Worm (Caenorhabditis elegans): ENCODE data around the gene ZK666.14.
"Not testable (repeated sequence)": the region's sequence is repeated elsewhere in the genome, so short reads cannot be mapped to it uniquely, and the experiment has no call there.

Gene ZK666.14

DNA sequence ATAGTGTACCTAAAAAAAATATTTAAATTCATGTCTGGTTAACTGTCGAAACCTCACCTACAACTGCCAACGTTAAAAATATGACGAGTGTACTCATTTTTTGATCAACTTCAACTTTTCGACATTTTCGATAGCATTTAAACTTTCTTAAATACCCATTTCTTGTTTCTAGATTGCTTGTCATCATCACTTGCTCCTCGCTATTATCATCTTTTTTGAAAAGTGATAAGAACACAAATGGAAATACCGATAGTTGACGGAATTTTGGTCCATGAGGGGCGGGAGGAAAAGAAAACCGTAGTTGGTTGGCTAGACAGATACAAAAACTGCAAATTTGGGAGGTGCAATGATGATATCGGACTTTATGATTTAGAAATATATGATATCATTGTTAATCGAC lies 24.4 kb upstream of the ZK666.14 start, which contains the start of gene clec-143:
Gene clec-143, minus strand, starts transcription at position 139 of the 400 bp plus-strand sequence.
- no peak for TF ChIP-seq dao-5 (tag; optimal IDR thresholded peaks at IDR 0.05)
- TF ChIP-seq W03F9.2 (tag; optimal IDR thresholded peaks at IDR 0.05) = no peak
- TF ChIP-seq him-1 (tag; optimal IDR thresholded peaks at IDR 0.05) = no peak

DNA sequence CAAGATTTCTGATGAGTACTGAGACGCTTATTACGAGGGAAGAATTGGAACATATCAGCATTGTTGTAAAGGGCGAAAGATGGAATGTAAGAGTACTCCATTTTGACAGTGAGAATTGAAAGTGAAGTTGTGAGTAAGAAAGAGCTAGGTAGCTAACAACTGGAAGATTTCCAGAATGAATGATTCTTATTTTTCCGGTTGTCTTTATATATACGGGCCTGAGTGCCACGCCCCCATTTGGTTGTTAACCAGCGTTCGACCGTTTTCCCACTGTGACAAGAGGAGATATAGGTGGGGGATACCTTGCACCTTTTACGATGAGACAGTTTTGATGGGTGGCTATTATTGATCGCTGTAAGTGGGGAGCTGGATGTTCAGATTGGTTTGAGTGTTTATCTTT lies 23.3 kb upstream of the ZK666.14 start, which contains the start of gene ZK666.1:
Gene ZK666.1, minus strand, starts transcription at position 101 of the 400 bp plus-strand sequence.
- TF ChIP-seq him-1 (tag; optimal IDR thresholded peaks at IDR 0.05) (no peak), dao-5 (tag; optimal IDR thresholded peaks at IDR 0.05) (no peak)

DNA sequence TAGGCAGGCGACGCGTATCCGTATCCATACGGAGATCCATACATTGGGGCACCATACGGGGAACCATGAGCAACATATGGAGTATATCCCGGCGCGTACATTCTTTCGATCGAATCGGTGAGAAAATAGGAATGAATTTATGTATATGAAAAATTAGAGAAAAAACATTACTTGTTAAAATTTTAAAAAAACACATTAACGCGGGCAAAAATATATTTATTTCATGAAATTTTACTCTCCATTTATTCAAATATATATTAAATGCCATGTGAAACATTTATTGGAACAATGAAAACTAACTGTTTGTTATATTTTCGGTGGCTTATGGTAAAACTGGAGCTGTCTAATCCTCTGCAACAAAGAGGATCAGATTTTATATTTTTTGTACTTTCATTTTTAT lies 22.8 kb upstream of the ZK666.14 start, which contains the start of gene ZK666.2:
Gene ZK666.2, minus strand, starts transcription at position 101 of the 400 bp plus-strand sequence.
- no peak for TF ChIP-seq him-1 (tag; optimal IDR thresholded peaks at IDR 0.05)
- no peak for TF ChIP-seq dao-5 (tag; optimal IDR thresholded peaks at IDR 0.05)
- no peak for TF ChIP-seq W03F9.2 (tag; optimal IDR thresholded peaks at IDR 0.05)

DNA sequence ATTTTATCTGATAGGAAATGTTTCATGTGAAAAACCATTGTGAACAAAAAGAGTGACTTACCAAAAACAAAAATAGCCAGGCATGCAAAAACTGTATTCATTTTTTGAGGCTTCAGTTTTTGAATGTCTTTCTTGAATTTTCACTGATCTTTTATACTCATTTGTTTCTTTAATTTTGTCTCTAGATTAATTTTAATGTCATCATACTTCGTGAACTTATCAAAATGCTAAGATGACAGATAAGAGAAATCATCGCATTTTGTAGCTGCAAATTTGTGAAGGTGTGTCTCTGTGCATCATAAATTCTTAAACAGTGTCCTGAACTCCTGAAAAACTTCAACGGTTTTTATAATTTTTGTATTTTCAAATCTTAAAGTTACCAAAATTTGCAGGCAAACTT lies 18.5 kb upstream of the ZK666.14 start, which contains the start of gene clec-58:
Gene clec-58, minus strand, starts transcription at position 101 of the 400 bp plus-strand sequence.
- TF ChIP-seq W03F9.2 (tag; optimal IDR thresholded peaks at IDR 0.05) (no peak), dao-5 (tag; optimal IDR thresholded peaks at IDR 0.05) (no peak), him-1 (tag; optimal IDR thresholded peaks at IDR 0.05) (no peak)

DNA sequence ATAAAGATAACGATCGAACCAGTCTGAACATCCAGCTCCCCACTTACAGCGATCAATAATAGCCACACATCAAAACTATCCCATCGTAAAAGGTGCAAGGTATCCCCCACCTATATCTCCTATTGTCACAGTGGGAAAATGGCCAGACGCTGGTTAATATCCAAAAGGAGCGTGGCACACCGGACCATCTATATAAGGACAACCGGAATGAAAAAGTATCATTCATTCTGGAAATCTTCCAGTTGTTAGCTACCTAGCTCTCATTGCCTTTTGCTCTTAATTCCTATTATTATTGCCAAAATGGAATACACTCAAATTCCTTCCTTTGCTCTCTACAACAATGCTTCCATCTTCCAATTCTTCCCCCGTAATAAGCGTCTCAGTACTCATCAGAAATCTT lies 17.6 kb upstream of the ZK666.14 start, which contains the start of gene ZK666.4:
Gene ZK666.4, plus strand, starts transcription at position 301 of the 400 bp plus-strand sequence.
- TF ChIP-seq dao-5 (tag; optimal IDR thresholded peaks at IDR 0.05) = no peak

DNA sequence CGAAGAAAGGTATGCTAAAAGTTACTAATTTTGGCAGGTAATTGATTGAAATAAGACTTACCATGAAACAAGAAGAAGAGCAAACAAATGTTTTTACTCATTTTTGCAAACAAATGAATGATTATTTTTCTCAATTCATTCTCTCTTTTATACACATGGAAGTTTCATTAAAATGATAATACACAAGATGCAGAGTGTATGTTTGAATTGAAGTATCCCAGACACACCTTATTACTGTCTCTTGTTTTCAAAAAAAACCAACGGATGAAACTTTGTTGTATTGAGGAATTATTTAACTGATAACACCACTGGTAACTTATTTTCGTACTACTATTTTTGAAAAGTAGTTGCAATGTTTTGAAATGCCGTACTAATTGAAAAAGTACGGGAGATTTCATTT lies 15.2 kb upstream of the ZK666.14 start, which contains the start of gene clec-59:
Gene clec-59, minus strand, starts transcription at position 101 of the 400 bp plus-strand sequence.
- no peak for TF ChIP-seq him-1 (tag; optimal IDR thresholded peaks at IDR 0.05)
- no peak for TF ChIP-seq dao-5 (tag; optimal IDR thresholded peaks at IDR 0.05)

DNA sequence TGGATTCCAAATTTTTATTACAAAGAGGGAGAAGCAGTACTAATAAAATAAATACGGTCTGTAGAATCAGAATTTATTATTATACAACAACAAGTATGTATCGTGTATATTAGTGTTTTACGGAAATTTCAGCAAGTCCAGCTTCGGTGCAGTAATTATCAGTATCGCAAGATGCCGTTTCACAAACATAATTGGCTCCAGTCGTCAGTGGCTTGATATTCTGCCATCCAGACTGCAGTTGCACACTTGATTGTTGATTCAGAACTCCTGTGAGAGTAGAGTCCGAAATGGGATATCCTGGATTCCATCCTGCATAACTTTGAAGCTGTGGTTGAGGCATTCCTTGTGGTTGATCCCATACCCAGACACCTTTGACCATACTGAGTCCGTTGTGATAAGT lies 14.5 kb upstream of the ZK666.14 start:
- TF ChIP-seq him-1 (tag; optimal IDR thresholded peaks at IDR 0.05) = no peak
- TF ChIP-seq dao-5 (tag; optimal IDR thresholded peaks at IDR 0.05) = no peak
- TF ChIP-seq W03F9.2 (tag; optimal IDR thresholded peaks at IDR 0.05) = no peak

DNA sequence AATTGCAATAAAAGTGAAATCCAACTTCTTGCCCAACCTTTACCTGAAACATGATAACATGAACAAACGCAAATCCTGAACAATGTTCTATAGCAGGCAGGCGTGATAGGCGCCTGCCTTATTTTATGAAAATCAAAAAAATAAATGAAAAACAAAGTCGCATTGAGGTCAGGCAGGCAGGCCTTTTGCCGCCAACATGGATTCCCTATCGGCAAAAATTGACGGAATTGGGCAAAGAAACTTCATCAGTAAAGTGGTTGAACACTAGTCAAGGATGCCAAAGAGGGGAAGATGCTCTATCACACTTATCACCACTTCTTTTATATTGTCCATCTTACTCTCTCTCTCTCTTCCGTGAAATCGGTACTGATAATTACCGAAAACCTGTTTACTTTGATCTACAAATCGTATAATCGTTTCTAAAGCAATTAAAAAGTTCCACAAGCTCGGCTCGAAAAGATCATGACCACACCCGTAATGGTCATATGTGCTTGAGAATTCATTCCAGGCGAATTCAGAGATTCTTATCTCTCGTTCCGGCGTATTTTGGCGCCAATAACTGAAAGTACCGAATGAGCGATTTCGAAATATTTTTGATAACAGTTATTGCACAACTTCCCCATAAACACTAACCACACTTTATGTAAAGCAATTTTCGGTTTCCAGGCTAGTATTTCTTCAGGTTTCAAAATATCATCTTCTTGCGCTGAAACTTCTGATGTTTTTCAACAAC lies 12.6 kb upstream of the ZK666.14 start, which contains the start of the genes clec-60 and ZK666.11:
Gene clec-60, minus strand, starts transcription at position 51 of the 733 bp plus-strand sequence.
Gene ZK666.11, plus strand, starts transcription at position 699 of the 733 bp plus-strand sequence.
- TF ChIP-seq him-1 (tag; optimal IDR thresholded peaks at IDR 0.05) = no peak
- TF ChIP-seq W03F9.2 (tag; optimal IDR thresholded peaks at IDR 0.05) = no peak
- TF ChIP-seq dao-5 (tag; optimal IDR thresholded peaks at IDR 0.05) = no peak

DNA sequence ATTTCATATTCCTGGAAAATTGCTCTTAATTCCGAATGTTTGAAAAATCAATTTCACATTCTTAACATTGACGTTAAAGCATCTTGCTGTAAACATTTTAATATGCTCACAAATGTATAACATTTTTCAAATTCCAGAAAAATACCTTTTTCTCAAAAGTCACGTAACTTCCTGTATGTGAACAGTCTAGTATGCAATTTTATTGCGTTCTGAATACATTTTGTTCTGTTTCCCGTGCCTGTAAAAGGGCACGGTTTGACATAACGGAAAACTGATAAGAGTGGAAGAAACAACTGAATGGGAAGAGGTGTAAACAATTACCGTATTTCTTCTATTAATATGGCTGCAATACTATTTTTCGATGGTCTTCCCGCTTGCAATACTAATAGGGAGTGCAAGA lies 11.7 kb upstream of the ZK666.14 start:
- TF ChIP-seq him-1 (tag; optimal IDR thresholded peaks at IDR 0.05) (no peak), dao-5 (tag; optimal IDR thresholded peaks at IDR 0.05) (no peak), W03F9.2 (tag; optimal IDR thresholded peaks at IDR 0.05) (no peak)

DNA sequence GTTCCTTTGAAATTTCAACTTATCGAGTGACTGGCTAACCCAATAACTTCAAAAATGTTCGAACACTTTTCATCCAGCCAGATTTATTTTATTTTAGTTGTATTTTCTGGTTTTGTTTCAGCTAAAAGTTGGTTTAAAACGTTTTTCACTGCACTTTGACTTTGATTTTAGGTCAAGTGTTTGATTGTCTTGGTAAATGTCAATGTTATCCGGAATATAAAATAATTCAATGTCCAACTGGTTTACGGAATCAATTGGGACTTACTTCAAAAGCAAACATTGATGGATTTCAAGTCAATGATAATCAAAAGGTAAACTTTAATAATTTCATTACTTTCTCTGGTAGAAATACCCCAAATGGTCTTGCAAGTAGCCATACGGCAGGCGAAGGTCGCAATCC lies 10.7 kb upstream of the ZK666.14 start:
- TF ChIP-seq W03F9.2 (tag; optimal IDR thresholded peaks at IDR 0.05) (no peak), dao-5 (tag; optimal IDR thresholded peaks at IDR 0.05) (no peak), him-1 (tag; optimal IDR thresholded peaks at IDR 0.05) (no peak)

DNA sequence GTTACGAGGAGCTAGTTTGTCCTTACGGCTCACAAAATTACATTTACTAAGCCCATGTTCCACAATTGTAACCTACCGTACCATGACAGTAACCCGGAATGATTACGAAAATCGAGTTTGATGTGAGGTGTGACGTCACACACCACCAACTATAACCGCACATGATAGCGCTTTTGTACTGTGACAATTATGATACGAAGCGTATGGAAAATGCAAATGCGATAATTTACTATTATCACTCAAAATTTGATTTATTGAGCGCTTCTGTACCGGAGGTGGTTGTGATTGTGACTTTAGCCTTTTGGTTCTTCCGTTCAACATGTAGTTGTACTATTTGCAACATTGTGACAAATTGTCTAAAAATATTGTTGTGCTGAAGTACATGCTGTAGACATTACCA lies 8.9 kb upstream of the ZK666.14 start:
- no peak for TF ChIP-seq dao-5 (tag; optimal IDR thresholded peaks at IDR 0.05)
- no peak for TF ChIP-seq him-1 (tag; optimal IDR thresholded peaks at IDR 0.05)
- no peak for TF ChIP-seq W03F9.2 (tag; optimal IDR thresholded peaks at IDR 0.05)

DNA sequence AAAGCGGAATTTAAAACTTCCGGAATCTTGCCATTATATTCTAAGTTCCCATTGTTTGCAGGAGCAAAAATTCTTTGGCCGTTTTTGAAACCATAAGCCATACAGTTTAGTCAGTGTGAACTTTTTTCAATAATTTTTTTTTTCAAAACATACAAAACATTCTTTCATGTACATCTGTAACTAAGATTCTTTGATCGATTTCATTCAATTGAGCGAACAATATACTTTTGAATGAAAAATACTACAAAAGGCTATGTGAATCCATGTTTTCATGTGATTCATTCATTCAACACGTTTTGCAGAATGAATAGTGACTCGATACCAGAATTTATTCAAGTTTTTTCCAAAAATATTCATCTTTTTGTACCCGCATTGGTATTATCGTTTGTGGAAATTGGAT lies 7.8 kb upstream of the ZK666.14 start, which contains the start of gene ZK666.15:
Gene ZK666.15, plus strand, starts transcription at position 301 of the 400 bp plus-strand sequence.
- TF ChIP-seq W03F9.2 (tag; optimal IDR thresholded peaks at IDR 0.05) (no peak), dao-5 (tag; optimal IDR thresholded peaks at IDR 0.05) (no peak), him-1 (tag; optimal IDR thresholded peaks at IDR 0.05) (no peak)

DNA sequence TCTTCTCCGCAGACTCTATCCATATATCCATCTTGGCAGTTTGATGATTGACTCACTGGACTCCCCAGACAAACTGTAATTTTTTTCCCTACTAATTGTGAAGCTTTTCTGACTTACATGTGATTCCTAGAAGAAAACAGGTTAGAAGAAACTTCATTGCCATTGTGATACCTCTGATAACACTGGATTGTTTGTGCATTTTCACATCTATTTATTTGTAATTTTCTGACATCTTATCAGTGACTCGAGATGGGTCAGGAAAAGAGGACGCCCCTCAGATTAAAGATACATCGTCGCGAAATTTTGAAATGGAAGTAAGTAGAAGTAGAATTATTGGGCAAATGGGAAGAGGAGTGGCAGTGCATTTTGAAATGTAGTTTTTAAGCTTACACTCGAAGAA lies 4.2 kb upstream of the ZK666.14 start, which contains the start of gene clec-61:
Gene clec-61, minus strand, starts transcription at position 209 of the 400 bp plus-strand sequence.
- TF ChIP-seq W03F9.2 (tag; optimal IDR thresholded peaks at IDR 0.05) (no peak), dao-5 (tag; optimal IDR thresholded peaks at IDR 0.05) (no peak)

DNA sequence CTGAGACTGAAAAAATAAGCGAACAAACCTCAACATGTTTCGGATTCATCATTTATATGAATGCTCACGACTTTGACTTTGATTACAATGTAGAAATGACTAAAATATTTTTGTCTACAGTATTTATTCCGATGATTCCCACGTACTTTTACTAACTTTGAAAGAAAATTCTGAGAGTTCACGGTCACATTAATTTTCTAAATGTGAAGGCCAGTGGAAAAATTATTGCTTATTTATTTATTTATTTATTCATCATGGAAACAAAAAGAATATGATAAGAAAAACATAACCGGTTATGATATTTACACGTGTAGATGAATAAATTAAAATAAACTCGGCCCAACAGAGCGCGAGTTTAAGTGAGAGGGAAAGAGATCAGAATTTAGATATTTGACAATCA lies 1.5 kb upstream of the ZK666.14 start, which contains the start of gene ZK666.8:
Gene ZK666.8, minus strand, starts transcription at position 101 of the 400 bp plus-strand sequence.
- TF ChIP-seq him-1, W03F9.2, dao-5 (tag; optimal IDR thresholded peaks at IDR 0.05): not testable (repeated sequence)

Measured in whole organism, L4/young adult.